Fruit fly (Drosophila melanogaster) whole organism, adult: ENCODE results near the gene COX7AL2.

Experiments used
- CG11617 ChIP-seq: fragments of 200-800 bp; sonication (Bioruptor generic); optimal IDR thresholded peaks from 2 replicates; lab custom pipeline; 2017; ENCODE audit warnings: mild to moderate bottlenecking, missing biosample characterization, missing genetic modification reagents, missing genetic modification characterization
- CG12768 ChIP-seq: fragments of 200-800 bp; sonication (Bioruptor generic); optimal IDR thresholded peaks from 2 replicates; lab custom pipeline; 2017; ENCODE audit warnings: missing biosample characterization, missing genetic modification characterization, mild to moderate bottlenecking, moderate library complexity, missing genetic modification reagents
- CG14711 ChIP-seq: fragments of 200-800 bp; sonication (Bioruptor generic); optimal IDR thresholded peaks from 2 replicates; lab custom pipeline; 2018; ENCODE audit warnings: missing biosample characterization, mild to moderate bottlenecking, missing genetic modification characterization, moderate library complexity
- CG1620 ChIP-seq: fragments of 200-800 bp; sonication (Bioruptor generic); optimal IDR thresholded peaks from 2 replicates; lab custom pipeline; 2016; ENCODE audit warnings: missing biosample characterization, missing genetic modification characterization
- CG33017 ChIP-seq: fragments of 200-800 bp; sonication (Bioruptor generic); optimal IDR thresholded peaks from 2 replicates; lab custom pipeline; 2018; ENCODE audit warnings: missing biosample characterization, mild to moderate bottlenecking, missing genetic modification characterization, moderate library complexity
- CG5204 ChIP-seq: fragments of 200-800 bp; sonication (Bioruptor generic); optimal IDR thresholded peaks from 2 replicates; lab custom pipeline; 2016; ENCODE audit warnings: missing biosample characterization, missing genetic modification characterization
- CG7045 ChIP-seq: fragments of 200-800 bp; sonication (Bioruptor generic); optimal IDR thresholded peaks from 2 replicates; lab custom pipeline; 2017; ENCODE audit warnings: missing biosample characterization, mild to moderate bottlenecking, missing genetic modification characterization
- CG7101 ChIP-seq: fragments of 200-800 bp; sonication (Bioruptor generic); optimal IDR thresholded peaks from 2 replicates; lab custom pipeline; 2018; ENCODE audit warnings: missing biosample characterization, mild to moderate bottlenecking, missing genetic modification characterization, moderate library complexity
- Clk ChIP-seq: fragments of 200-800 bp; sonication (Bioruptor generic); optimal IDR thresholded peaks from 2 replicates; lab custom pipeline; 2017; ENCODE audit warnings: missing biosample characterization, missing genetic modification characterization
- Crg-1 ChIP-seq: fragments of 200-800 bp; sonication (Bioruptor generic); optimal IDR thresholded peaks from 2 replicates; lab custom pipeline; 2016; ENCODE audit warnings: missing biosample characterization, missing genetic modification characterization
- Hr96 ChIP-seq: fragments of 200-800 bp; sonication (Bioruptor generic); optimal IDR thresholded peaks from 2 replicates; lab custom pipeline; 2016; ENCODE audit warnings: missing biosample characterization, missing genetic modification characterization
- Mnt ChIP-seq: fragments of 200-800 bp; sonication (Bioruptor generic); optimal IDR thresholded peaks from 2 replicates; lab custom pipeline; 2016; ENCODE audit warnings: missing biosample characterization, mild to moderate bottlenecking, missing genetic modification characterization
- bab1 ChIP-seq: fragments of 200-800 bp; sonication (Bioruptor generic); optimal IDR thresholded peaks from 3 replicates; lab custom pipeline; 2019; ENCODE audit warnings: missing biosample characterization, mild to moderate bottlenecking, missing genetic modification characterization, moderate library complexity
- cic ChIP-seq: fragments of 200-800 bp; sonication (Bioruptor generic); optimal IDR thresholded peaks from 2 replicates; lab custom pipeline; 2017; ENCODE audit warnings: missing biosample characterization, mild to moderate bottlenecking, missing genetic modification characterization, moderate library complexity
- cnc ChIP-seq, 2 experiments: fragments of >200 bp; optimal IDR thresholded peaks; 2 replicates each; lab custom pipeline; 2017
- kay ChIP-seq: fragments of 200-800 bp; sonication (Bioruptor generic); peaks from one replicate; lab custom pipeline; 2016; ENCODE audit warnings: missing biosample characterization, missing genetic modification characterization, borderline replicate concordance
- ovo ChIP-seq: fragments of 200-800 bp; sonication (Bioruptor generic); optimal IDR thresholded peaks from 2 replicates; lab custom pipeline; 2016; ENCODE audit warnings: missing biosample characterization, missing genetic modification characterization
- pad ChIP-seq: fragments of 200-800 bp; sonication (Bioruptor generic); optimal IDR thresholded peaks from 3 replicates; lab custom pipeline; 2017; ENCODE audit warnings: missing biosample characterization, missing genetic modification characterization, mild to moderate bottlenecking, moderate library complexity, missing genetic modification reagents
- tj ChIP-seq: fragments of 200-800 bp; sonication (Bioruptor generic); optimal IDR thresholded peaks from 3 replicates; lab custom pipeline; 2017; ENCODE audit warnings: missing biosample characterization, mild to moderate bottlenecking, missing genetic modification characterization, moderate library complexity
- toe ChIP-seq: fragments of 200-800 bp; sonication (Bioruptor generic); optimal IDR thresholded peaks from 2 replicates; lab custom pipeline; 2016; ENCODE audit warnings: missing biosample characterization, missing genetic modification characterization

Gene COX7AL2

dm6 chr2L:2175930-2176643 lies 21.6 kb downstream of the COX7AL2 start:
- peak; percentile 57 for TF ChIP-seq CG12768 (GFP tag; lab: Kevin White, UChicago)
- peak; percentile 19 for TF ChIP-seq Mnt
- TF ChIP-seq Clk = no peak
- TF ChIP-seq CG33017 (tag; lab: Kevin White, UChicago) = peak; percentile 88
- no peak for TF ChIP-seq Crg-1 (GFP tag; lab: Kevin White, UChicago)
- TF ChIP-seq cnc (optimal IDR thresholded peaks at IDR 0.05; lab: Kevin White, UChicago) = no peak
- TF ChIP-seq bab1 = peak; percentile 74
- peak; percentile 68 for TF ChIP-seq CG5204 (GFP tag; lab: Kevin White, UChicago)
- peak; percentile 83 for TF ChIP-seq CG7101 (tag; lab: Kevin White, UChicago)
- peak; percentile 72 for TF ChIP-seq CG14711
- peak; percentile 98 for TF ChIP-seq tj (GFP tag; lab: Kevin White, UChicago)
- TF ChIP-seq Hr96 (GFP tag; lab: Kevin White, UChicago) = peak; percentile 74
- peak; percentile 21 for TF ChIP-seq cic (GFP tag; lab: Kevin White, UChicago)
- TF ChIP-seq ovo (GFP tag; lab: Kevin White, UChicago) = peak; percentile 58
- peak; percentile 42 for TF ChIP-seq toe (GFP tag; lab: Kevin White, UChicago)
- TF ChIP-seq pad (GFP tag; lab: Kevin White, UChicago) = peak; percentile 21
- peak; percentile 61 for TF ChIP-seq CG7045 (GFP tag; lab: Kevin White, UChicago)
- peak; percentile 68 for TF ChIP-seq CG11617 (GFP tag; lab: Kevin White, UChicago)
- TF ChIP-seq kay = peak; percentile 27
- no peak for TF ChIP-seq CG1620

- TF ChIP-seq CG14711 (peak; percentile 11), ovo (GFP tag; lab: Kevin White, UChicago) (peak; percentile 30), CG33017 (tag; lab: Kevin White, UChicago) (peak; percentile 46), CG7101 (tag; lab: Kevin White, UChicago) (no peak), Crg-1 (GFP tag; lab: Kevin White, UChicago) (no peak), CG12768 (GFP tag; lab: Kevin White, UChicago) (peak; percentile 17), CG11617 (GFP tag; lab: Kevin White, UChicago) (no peak), Mnt (peak; percentile 89), Hr96 (GFP tag; lab: Kevin White, UChicago) (no peak), toe (GFP tag; lab: Kevin White, UChicago) (no peak), pad (GFP tag; lab: Kevin White, UChicago) (peak; percentile 55), cic (GFP tag; lab: Kevin White, UChicago) (peak; percentile 62), kay (peak; percentile 97), CG1620 (no peak), tj (GFP tag; lab: Kevin White, UChicago) (peak; percentile 99), bab1 (no peak), CG5204 (GFP tag; lab: Kevin White, UChicago) (no peak), Clk (no peak)
These were observed 22.5 kb downstream of the COX7AL2 start for dm6 chr2L:2175090-2175830.

- no peak for TF ChIP-seq Clk
- TF ChIP-seq CG7045 (GFP tag; lab: Kevin White, UChicago) = no peak
- no peak for TF ChIP-seq cic (GFP tag; lab: Kevin White, UChicago)
- TF ChIP-seq tj (GFP tag; lab: Kevin White, UChicago) = no peak
- TF ChIP-seq Crg-1 (GFP tag; lab: Kevin White, UChicago) = no peak
- TF ChIP-seq pad (GFP tag; lab: Kevin White, UChicago) = no peak
- no peak for TF ChIP-seq kay
- TF ChIP-seq CG11617 (GFP tag; lab: Kevin White, UChicago) = no peak
- no peak for TF ChIP-seq CG5204 (GFP tag; lab: Kevin White, UChicago)
- no peak for TF ChIP-seq CG14711
These were observed 24.1 kb downstream of the COX7AL2 start for dm6 chr2L:2173604-2174003.

- TF ChIP-seq CG12768 (GFP tag; lab: Kevin White, UChicago) = no peak
These were observed 24.5 kb downstream of the COX7AL2 start for dm6 chr2L:2173191-2173590.

- peak; percentile 9 for TF ChIP-seq ovo (GFP tag; lab: Kevin White, UChicago)
- no peak for TF ChIP-seq CG12768 (GFP tag; lab: Kevin White, UChicago)
These were observed 25.1 kb downstream of the COX7AL2 start for dm6 chr2L:2172460-2173121.

- TF ChIP-seq CG12768 (GFP tag; lab: Kevin White, UChicago) = peak; percentile 16
- no peak for TF ChIP-seq CG33017 (tag; lab: Kevin White, UChicago)
- peak; percentile 39 for TF ChIP-seq Mnt
- no peak for TF ChIP-seq CG1620
- peak; percentile 42 for TF ChIP-seq tj (GFP tag; lab: Kevin White, UChicago)
- TF ChIP-seq CG14711 = no peak
- TF ChIP-seq CG7045 (GFP tag; lab: Kevin White, UChicago) = no peak
- TF ChIP-seq bab1 = no peak
- no peak for TF ChIP-seq pad (GFP tag; lab: Kevin White, UChicago)
- no peak for TF ChIP-seq cnc (optimal IDR thresholded peaks at IDR 0.05; lab: Kevin White, UChicago)
- TF ChIP-seq CG7101 (tag; lab: Kevin White, UChicago) = peak; percentile 29
- peak; percentile 70 for TF ChIP-seq kay
- TF ChIP-seq cic (GFP tag; lab: Kevin White, UChicago) = peak; percentile 93
- TF ChIP-seq Crg-1 (GFP tag; lab: Kevin White, UChicago) = no peak
- peak; percentile 35 for TF ChIP-seq CG11617 (GFP tag; lab: Kevin White, UChicago)
- TF ChIP-seq ovo (GFP tag; lab: Kevin White, UChicago) = peak; percentile 27
- no peak for TF ChIP-seq toe (GFP tag; lab: Kevin White, UChicago)
- no peak for TF ChIP-seq CG5204 (GFP tag; lab: Kevin White, UChicago)
These were observed 26.2 kb downstream of the COX7AL2 start for dm6 chr2L:2171366-2172078.
